Fruit fly (Drosophila melanogaster) whole organism, embryonic: ENCODE measurements around the gene Prm.
A peak's percentile ranks its signal among the peaks of the same experiment; 100 is the strongest.

Experiments
- CG1024 ChIP-seq: fragments of 200-800 bp; sonication (Bioruptor generic); IDR thresholded peaks from 2 replicates; pipeline ENCODE4 v1.3.6; 2022; ENCODE audit warnings: missing biosample characterization, missing genetic modification characterization
- CG10654 ChIP-seq: fragments of 200-800 bp; sonication (Bioruptor generic); optimal IDR thresholded peaks from 2 replicates; lab custom pipeline; 2016; ENCODE audit warnings: missing biosample characterization, missing genetic modification characterization
- CG11456 ChIP-seq: fragments of 200-800 bp; sonication (Bioruptor generic); IDR thresholded peaks from 3 replicates; pipeline ENCODE4 v1.3.6; 2022; ENCODE audit warnings: missing biosample characterization, missing genetic modification characterization
- CG12155 ChIP-seq: fragments of 200-800 bp; sonication (Bioruptor generic); optimal IDR thresholded peaks from 3 replicates; lab custom pipeline; 2016; ENCODE audit warnings: missing biosample characterization, missing genetic modification characterization
- CG12744 ChIP-seq: fragments of 200-800 bp; sonication (Bioruptor generic); optimal IDR thresholded peaks from 2 replicates; lab custom pipeline; 2016; ENCODE audit warnings: missing biosample characterization, missing genetic modification characterization
- CG15514 ChIP-seq: fragments of 200-800 bp; sonication (Bioruptor generic); optimal IDR thresholded peaks from 3 replicates; lab custom pipeline; 2017; ENCODE audit warnings: missing biosample characterization, missing genetic modification characterization, mild to moderate bottlenecking, moderate library complexity, missing genetic modification reagents
- CG17359 ChIP-seq: fragments of 200-800 bp; sonication (Bioruptor generic); optimal IDR thresholded peaks from 3 replicates; lab custom pipeline; 2018; ENCODE audit warnings: missing biosample characterization, mild to moderate bottlenecking, missing genetic modification characterization, moderate library complexity
- CG1792 ChIP-seq: fragments of 200-800 bp; sonication (Bioruptor generic); optimal IDR thresholded peaks from 2 replicates; lab custom pipeline; 2016; ENCODE audit warnings: missing biosample characterization, missing genetic modification characterization
- CG18599 ChIP-seq: fragments of 200-800 bp; sonication (Bioruptor generic); optimal IDR thresholded peaks from 3 replicates; lab custom pipeline; 2017; ENCODE audit warnings: missing biosample characterization, missing genetic modification characterization, mild to moderate bottlenecking, moderate library complexity, missing genetic modification reagents
- CG2202 ChIP-seq: fragments of 200-800 bp; sonication (Bioruptor generic); optimal IDR thresholded peaks from 2 replicates; lab custom pipeline; 2018; ENCODE audit warnings: missing biosample characterization, mild to moderate bottlenecking, missing genetic modification characterization
- CG31441 ChIP-seq: fragments of 200-800 bp; sonication (Bioruptor generic); IDR thresholded peaks from 2 replicates; pipeline ENCODE4 v1.3.6; 2022; ENCODE audit warnings: missing biosample characterization, missing genetic modification characterization
- CG3995 ChIP-seq: fragments of 200-800 bp; sonication (Bioruptor generic); optimal IDR thresholded peaks from 3 replicates; lab custom pipeline; 2016; ENCODE audit warnings: missing biosample characterization, missing genetic modification characterization
- CG4730 ChIP-seq: fragments of 200-800 bp; sonication (Bioruptor generic); IDR thresholded peaks from 2 replicates; pipeline ENCODE4 v1.3.6; 2022; ENCODE audit warnings: missing biosample characterization, missing genetic modification characterization
- CG7556 ChIP-seq: fragments of 200-800 bp; sonication (Bioruptor generic); optimal IDR thresholded peaks from 2 replicates; lab custom pipeline; 2017; ENCODE audit warnings: missing biosample characterization, mild to moderate bottlenecking, missing genetic modification characterization
- CG8281 ChIP-seq: fragments of 200-800 bp; sonication (Bioruptor generic); optimal IDR thresholded peaks from 2 replicates; lab custom pipeline; 2018; ENCODE audit warnings: missing biosample characterization, mild to moderate bottlenecking, missing genetic modification characterization, moderate library complexity
- CG9817 ChIP-seq: fragments of 200-800 bp; sonication (Bioruptor generic); optimal IDR thresholded peaks from 2 replicates; lab custom pipeline; 2018; ENCODE audit warnings: missing biosample characterization, mild to moderate bottlenecking, missing genetic modification characterization, moderate library complexity
- CHES-1-like ChIP-seq: fragments of 200-800 bp; sonication (Bioruptor generic); optimal IDR thresholded peaks from 2 replicates; lab custom pipeline; 2016; ENCODE audit warnings: missing biosample characterization, missing genetic modification characterization
- Drgx ChIP-seq: fragments of 200-800 bp; sonication (Bioruptor generic); IDR thresholded peaks from 2 replicates; pipeline ENCODE4 v1.3.6; 2022; ENCODE audit warnings: missing biosample characterization, missing genetic modification characterization
- E2f2 ChIP-seq: fragments of 200-800 bp; sonication (Bioruptor generic); IDR thresholded peaks from 2 replicates; pipeline ENCODE4 v1.3.6; 2022; ENCODE audit warnings: missing biosample characterization, missing genetic modification characterization
- Eip74EF ChIP-seq, 2 experiments: fragments of 200-800 bp in 1 of 2; fragments of >200 bp in 1 of 2; sonication (Bioruptor generic) in 1 of 2; optimal IDR thresholded peaks; 2 replicates each; lab custom pipeline; 2017 to 2019; ENCODE audit warnings: missing biosample characterization in 2 of 2, missing genetic modification characterization in 2 of 2, mild to moderate bottlenecking in 1 of 2, moderate library complexity in 1 of 2
- Fer1 ChIP-seq: fragments of 200-800 bp; sonication (Bioruptor generic); optimal IDR thresholded peaks from 2 replicates; lab custom pipeline; 2017; ENCODE audit warnings: missing biosample characterization, mild to moderate bottlenecking, missing genetic modification characterization
- H2.0 ChIP-seq: fragments of 200-800 bp; sonication (Bioruptor generic); IDR thresholded peaks from 2 replicates; pipeline ENCODE4 v1.3.6; 2022; ENCODE audit warnings: missing biosample characterization, missing genetic modification characterization
- HLH54F ChIP-seq: fragments of 200-800 bp; sonication (Bioruptor generic); optimal IDR thresholded peaks from 3 replicates; lab custom pipeline; 2016; ENCODE audit warnings: missing biosample characterization, missing genetic modification characterization
- HmgZ ChIP-seq: fragments of 200-800 bp; sonication (Bioruptor generic); optimal IDR thresholded peaks from 2 replicates; lab custom pipeline; 2018; ENCODE audit warnings: missing biosample characterization, mild to moderate bottlenecking, missing genetic modification characterization
- Hr3 ChIP-seq: fragments of 200-800 bp; sonication (Bioruptor generic); optimal IDR thresholded peaks from 3 replicates; lab custom pipeline; 2016; ENCODE audit warnings: missing biosample characterization, missing genetic modification characterization
- MBD-R2 ChIP-seq: fragments of 200-800 bp; sonication (Bioruptor generic); IDR thresholded peaks from 2 replicates; pipeline ENCODE4 v1.3.6; 2022; ENCODE audit warnings: missing biosample characterization, missing genetic modification characterization
- Max ChIP-seq: fragments of 200-800 bp; sonication (Bioruptor generic); optimal IDR thresholded peaks from 2 replicates; lab custom pipeline; 2016; ENCODE audit warnings: missing biosample characterization, mild to moderate bottlenecking, missing genetic modification characterization
- Nf-YC ChIP-seq: fragments of 200-800 bp; optimal IDR thresholded peaks from 3 replicates; lab custom pipeline; 2019; ENCODE audit warnings: missing biosample characterization, mild to moderate bottlenecking, missing genetic modification characterization, moderate library complexity
- Poxn ChIP-seq: fragments of 200-800 bp; sonication (Bioruptor generic); IDR thresholded peaks from 2 replicates; pipeline ENCODE4 v1.3.6; 2022; ENCODE audit warnings: missing biosample characterization, missing genetic modification characterization
- Xrp1 ChIP-seq: fragments of 200-800 bp; sonication (Bioruptor generic); IDR thresholded peaks from 2 replicates; pipeline ENCODE4 v1.3.6; 2022; ENCODE audit warnings: missing biosample characterization, missing genetic modification characterization
- ap ChIP-seq: fragments of 200-800 bp; sonication (Bioruptor generic); IDR thresholded peaks from 2 replicates; pipeline ENCODE4 v1.3.6; 2022; ENCODE audit warnings: missing biosample characterization, missing genetic modification characterization
- ara ChIP-seq: fragments of 200-800 bp; sonication (Bioruptor generic); IDR thresholded peaks from 2 replicates; pipeline ENCODE4 v1.3.6; 2022; ENCODE audit warnings: missing biosample characterization, missing genetic modification characterization
- bbx ChIP-seq: fragments of 200-800 bp; sonication (Bioruptor generic); IDR thresholded peaks from 2 replicates; pipeline ENCODE4 v1.3.6; 2022; ENCODE audit warnings: missing biosample characterization, missing genetic modification characterization; ENCODE audit not compliant: partially characterized antibody
- ci ChIP-seq: fragments of 200-800 bp; sonication (Bioruptor generic); IDR thresholded peaks from 3 replicates; pipeline ENCODE4 v1.3.6; 2022; ENCODE audit warnings: missing biosample characterization, missing genetic modification characterization
- dmrt11E ChIP-seq: fragments of 200-800 bp; sonication (Bioruptor generic); optimal IDR thresholded peaks from 3 replicates; lab custom pipeline; 2018; ENCODE audit warnings: missing biosample characterization, mild to moderate bottlenecking, missing genetic modification characterization, moderate library complexity
- dysf ChIP-seq: fragments of 200-800 bp; sonication (Bioruptor generic); IDR thresholded peaks from 3 replicates; pipeline ENCODE4 v1.3.6; 2022; ENCODE audit warnings: missing biosample characterization, missing genetic modification characterization
- en ChIP-seq: fragments of 200-800 bp; sonication (Bioruptor generic); optimal IDR thresholded peaks from 2 replicates; lab custom pipeline; 2016; ENCODE audit warnings: missing biosample characterization, missing genetic modification characterization
- fd3F ChIP-seq: fragments of 200-800 bp; sonication (Bioruptor generic); optimal IDR thresholded peaks from 2 replicates; lab custom pipeline; 2018; ENCODE audit warnings: missing biosample characterization, mild to moderate bottlenecking, missing genetic modification characterization, moderate library complexity
- grau ChIP-seq: fragments of 200-800 bp; optimal IDR thresholded peaks from 3 replicates; lab custom pipeline; 2019; ENCODE audit warnings: missing biosample characterization, mild to moderate bottlenecking, missing genetic modification characterization, moderate library complexity
- gsb ChIP-seq: fragments of 200-800 bp; sonication (Bioruptor generic); IDR thresholded peaks from 2 replicates; pipeline ENCODE4 v1.3.6; 2022; ENCODE audit warnings: missing biosample characterization, missing genetic modification characterization
- h ChIP-seq: fragments of >200 bp; optimal IDR thresholded peaks from 2 replicates; lab custom pipeline; 2017
- knrl ChIP-seq: fragments of 200-800 bp; sonication (Bioruptor generic); IDR thresholded peaks from 3 replicates; pipeline ENCODE4 v1.3.6; 2022; ENCODE audit warnings: missing biosample characterization, missing genetic modification characterization; ENCODE audit not compliant: partially characterized antibody
- lab ChIP-seq: fragments of 200-800 bp; sonication (Bioruptor generic); optimal IDR thresholded peaks from 3 replicates; lab custom pipeline; 2017; ENCODE audit warnings: missing biosample characterization, missing genetic modification characterization, mild to moderate bottlenecking, moderate library complexity, missing genetic modification reagents
- lola ChIP-seq, 3 experiments: fragments of >200 bp in 2 of 3; fragments of 200-800 bp in 1 of 3; sonication (Bioruptor generic) in 1 of 3; optimal IDR thresholded peaks; 2 replicates each; lab custom pipeline; 2017 to 2019; ENCODE audit warnings: missing biosample characterization in 3 of 3, missing genetic modification characterization in 3 of 3, mild to moderate bottlenecking in 1 of 3, moderate library complexity in 1 of 3
- nau ChIP-seq: fragments of 200-800 bp; sonication (Bioruptor generic); optimal IDR thresholded peaks from 3 replicates; lab custom pipeline; 2017; ENCODE audit warnings: missing biosample characterization, mild to moderate bottlenecking, missing genetic modification characterization, missing genetic modification reagents
- nmo ChIP-seq: fragments of 200-800 bp; sonication (Bioruptor generic); optimal IDR thresholded peaks from 2 replicates; lab custom pipeline; 2018; ENCODE audit warnings: missing biosample characterization, mild to moderate bottlenecking, missing genetic modification characterization, moderate library complexity
- phol ChIP-seq: fragments of 200-800 bp; sonication (Bioruptor generic); optimal IDR thresholded peaks from 3 replicates; lab custom pipeline; 2018; ENCODE audit warnings: missing biosample characterization, mild to moderate bottlenecking, missing genetic modification characterization, moderate library complexity
- prd ChIP-seq, 3 experiments: fragments of >200 bp in 2 of 3; fragments of 200-800 bp in 1 of 3; sonication (Bioruptor generic) in 1 of 3; optimal IDR thresholded peaks in 2 of 3; IDR thresholded peaks in 1 of 3; 2 replicates in 2 of 3; 3 replicates in 1 of 3; pipeline versions ENCODE4 v1.3.6 to Lab custom; 2017 to 2022; ENCODE audit warnings: missing biosample characterization in 1 of 3, missing genetic modification characterization in 1 of 3
- sr ChIP-seq: fragments of 200-800 bp; sonication (Bioruptor generic); IDR thresholded peaks from 3 replicates; pipeline ENCODE4 v1.3.6; 2022; ENCODE audit warnings: missing biosample characterization, missing genetic modification characterization
- tin ChIP-seq: fragments of 200-800 bp; sonication (Bioruptor generic); optimal IDR thresholded peaks from 3 replicates; lab custom pipeline; 2016; ENCODE audit warnings: missing biosample characterization, missing genetic modification characterization

Prm gene

dm6 chr3L:8767876-8768275, 22.8 kb upstream of the Prm start (continued):
- TF ChIP-seq HmgZ (tag; lab: Kevin White, UChicago) (peak; percentile 56), Fer1 (GFP tag; lab: Kevin White, UChicago) (peak; percentile 48), en (peak; percentile 19), nmo (GFP tag; lab: Kevin White, UChicago) (peak; percentile 39), CG9817 (peak; percentile 23), CG17359 (tag; lab: Kevin White, UChicago) (peak; percentile 14), CG11456 (GFP tag; lab: Robert Waterston, UW) (no peak), tin (GFP tag; lab: Kevin White, UChicago) (peak; percentile 14), lola (GFP tag; optimal IDR thresholded peaks at IDR 0.05; lab: Kevin White, UChicago) (no peak), dysf (peak; percentile 65; the same call in 2 of the 3 replicates), knrl (no peak), nau (GFP tag; lab: Kevin White, UChicago) (peak; percentile 25), prd (optimal IDR thresholded peaks at IDR 0.05; lab: Kevin White, UChicago) (no peak), prd (GFP tag; IDR thresholded peaks at IDR 0.05; lab: Robert Waterston, UW) (peak; percentile 58; the same call in 2 of the 3 replicates), grau (peak; percentile 62), Poxn (GFP tag; lab: Robert Waterston, UW) (0 out of 2 replicates have a peak, but pooled peaks have one; percentile 36), CG1024 (GFP tag; lab: Robert Waterston, UW) (no peak), CHES-1-like (GFP tag; lab: Kevin White, UChicago) (peak; percentile 60), Eip74EF (GFP tag; optimal IDR thresholded peaks at IDR 0.05; lab: Kevin White, UChicago) (no peak), ara (GFP tag; lab: Robert Waterston, UW) (no peak), ci (GFP tag; lab: Robert Waterston, UW) (no peak), Nf-YC (tag; lab: Kevin White, UChicago) (no peak), ap (GFP tag; lab: Robert Waterston, UW) (no peak), Max (peak; percentile 32), CG3995 (no peak), sr (GFP tag; lab: Robert Waterston, UW) (no peak), h (no peak), phol (tag; lab: Kevin White, UChicago) (peak; percentile 12), CG12744 (GFP tag; lab: Kevin White, UChicago) (peak; percentile 14), CG2202 (tag; lab: Kevin White, UChicago) (no peak), CG10654 (GFP tag; lab: Kevin White, UChicago) (no peak), fd3F (peak; percentile 29), dmrt11E (tag; lab: Kevin White, UChicago) (no peak), E2f2 (GFP tag; lab: Robert Waterston, UW) (no peak), HLH54F (peak; percentile 28), CG1792 (GFP tag; lab: Kevin White, UChicago) (no peak), Hr3 (no peak), CG12155 (GFP tag; lab: Kevin White, UChicago) (peak; percentile 23), CG7556 (peak; percentile 64), CG31441 (GFP tag; lab: Robert Waterston, UW) (no peak), Xrp1 (GFP tag; lab: Robert Waterston, UW) (no peak), CG15514 (GFP tag; lab: Kevin White, UChicago) (peak; percentile 27), lab (GFP tag; lab: Kevin White, UChicago) (peak; percentile 44), bbx (GFP tag; lab: Robert Waterston, UW) (no peak), H2.0 (GFP tag; lab: Robert Waterston, UW) (peak; percentile 41; the same call in 1 of the 2 replicates), gsb (GFP tag; lab: Robert Waterston, UW) (peak; percentile 17; the same call in 1 of the 2 replicates), CG18599 (GFP tag; lab: Kevin White, UChicago) (peak; percentile 78), MBD-R2 (GFP tag; lab: Robert Waterston, UW) (no peak), CG8281 (tag; lab: Kevin White, UChicago) (no peak), Drgx (GFP tag; lab: Robert Waterston, UW) (peak; percentile 66), CG4730 (GFP tag; lab: Robert Waterston, UW) (no peak)
